Fruit fly (Drosophila melanogaster) whole organism, embryonic: ENCODE data around the gene CG32488.
A peak's percentile ranks its signal among the peaks of the same experiment; 100 is the strongest.

Source experiments
- Awh ChIP-seq: fragments of 200-800 bp; sonication (Bioruptor generic); IDR thresholded peaks from 2 replicates; pipeline ENCODE4, ENCODE4 v1.3.6; 2022; ENCODE audit warnings: missing biosample characterization, missing genetic modification characterization
- B-H1 ChIP-seq: fragments of 200-800 bp; sonication (Bioruptor generic); IDR thresholded peaks from 3 replicates; pipeline ENCODE4 v1.3.6; 2022; ENCODE audit warnings: missing biosample characterization, missing genetic modification characterization
- B-H2 ChIP-seq: fragments of 200-800 bp; sonication (Bioruptor generic); optimal IDR thresholded peaks from 2 replicates; lab custom pipeline; 2018; ENCODE audit warnings: missing biosample characterization, mild to moderate bottlenecking, missing genetic modification characterization
- CG11695 ChIP-seq: fragments of 200-800 bp; sonication (Bioruptor generic); IDR thresholded peaks from 3 replicates; pipeline ENCODE4 v1.3.6; 2022; ENCODE audit warnings: missing biosample characterization, missing genetic modification characterization
- CG12659 ChIP-seq: fragments of 200-800 bp; sonication (Bioruptor generic); optimal IDR thresholded peaks from 3 replicates; lab custom pipeline; 2017; ENCODE audit warnings: mild to moderate bottlenecking, missing biosample characterization, missing genetic modification reagents, missing genetic modification characterization
- CG13296 ChIP-seq: fragments of 200-800 bp; sonication (Bioruptor generic); optimal IDR thresholded peaks from 3 replicates; lab custom pipeline; 2018; ENCODE audit warnings: missing biosample characterization, mild to moderate bottlenecking, missing genetic modification characterization
- CG14441 ChIP-seq: fragments of 200-800 bp; sonication (Bioruptor generic); IDR thresholded peaks from 2 replicates; pipeline ENCODE4 v1.3.6; 2022; ENCODE audit warnings: missing biosample characterization, missing genetic modification characterization
- CG14667 ChIP-seq: fragments of 200-800 bp; sonication (Bioruptor generic); IDR thresholded peaks from 2 replicates; pipeline ENCODE4 v1.3.6; 2022; ENCODE audit warnings: missing biosample characterization, missing genetic modification characterization
- CG1647 ChIP-seq: fragments of 200-800 bp; sonication (Bioruptor generic); optimal IDR thresholded peaks from 3 replicates; lab custom pipeline; 2016; ENCODE audit warnings: missing biosample characterization, missing genetic modification characterization
- CG17359 ChIP-seq: fragments of 200-800 bp; sonication (Bioruptor generic); optimal IDR thresholded peaks from 3 replicates; lab custom pipeline; 2018; ENCODE audit warnings: missing biosample characterization, mild to moderate bottlenecking, missing genetic modification characterization, moderate library complexity
- CG1832 ChIP-seq: fragments of 200-800 bp; sonication (Bioruptor generic); optimal IDR thresholded peaks from 2 replicates; lab custom pipeline; 2017; ENCODE audit warnings: missing biosample characterization, mild to moderate bottlenecking, missing genetic modification characterization, inconsistent platforms
- CG18764 ChIP-seq: fragments of 200-800 bp; sonication (Bioruptor generic); optimal IDR thresholded peaks from 3 replicates; lab custom pipeline; 2016; ENCODE audit warnings: missing biosample characterization, missing genetic modification characterization
- CG2129 ChIP-seq: fragments of 200-800 bp; sonication (Bioruptor generic); IDR thresholded peaks from 2 replicates; pipeline ENCODE4 v1.3.6; 2022; ENCODE audit warnings: missing biosample characterization, missing genetic modification characterization; ENCODE audit not compliant: partially characterized antibody
- CG31365 ChIP-seq: fragments of 200-800 bp; sonication (Bioruptor generic); optimal IDR thresholded peaks from 2 replicates; lab custom pipeline; 2018; ENCODE audit warnings: missing biosample characterization, mild to moderate bottlenecking, missing genetic modification characterization
- CG3995 ChIP-seq: fragments of 200-800 bp; sonication (Bioruptor generic); optimal IDR thresholded peaks from 3 replicates; lab custom pipeline; 2016; ENCODE audit warnings: missing biosample characterization, missing genetic modification characterization
- CG4617 ChIP-seq: fragments of 200-800 bp; sonication (Bioruptor generic); optimal IDR thresholded peaks from 3 replicates; lab custom pipeline; 2016; ENCODE audit warnings: missing biosample characterization, missing genetic modification characterization, borderline replicate concordance
- CG5953 ChIP-seq: fragments of 200-800 bp; sonication (Bioruptor generic); IDR thresholded peaks from 2 replicates; pipeline ENCODE4 v1.3.6; 2022; ENCODE audit warnings: missing biosample characterization, missing genetic modification characterization
- CG6689 ChIP-seq: fragments of 200-800 bp; sonication (Bioruptor generic); IDR thresholded peaks from 2 replicates; pipeline ENCODE4 v1.3.6; 2022; ENCODE audit warnings: missing biosample characterization, missing genetic modification characterization
- CG6791 ChIP-seq: fragments of 200-800 bp; sonication (Bioruptor generic); IDR thresholded peaks from 3 replicates; pipeline ENCODE4 v1.3.6; 2022; ENCODE audit warnings: missing biosample characterization, missing genetic modification characterization; ENCODE audit not compliant: partially characterized antibody
- CG6813 ChIP-seq: fragments of 200-800 bp; sonication (Bioruptor generic); optimal IDR thresholded peaks from 2 replicates; lab custom pipeline; 2017; ENCODE audit warnings: missing biosample characterization, missing genetic modification characterization, mild to moderate bottlenecking, moderate library complexity, missing genetic modification reagents
- CG7786 ChIP-seq: fragments of 200-800 bp; sonication (Bioruptor generic); optimal IDR thresholded peaks from 2 replicates; lab custom pipeline; 2016; ENCODE audit warnings: missing biosample characterization, missing genetic modification characterization
- CG8359 ChIP-seq: fragments of 200-800 bp; sonication (Bioruptor generic); optimal IDR thresholded peaks from 2 replicates; lab custom pipeline; 2017; ENCODE audit warnings: missing biosample characterization, mild to moderate bottlenecking, missing genetic modification characterization, borderline replicate concordance
- Dfd ChIP-seq, 2 experiments: fragments of >200 bp; optimal IDR thresholded peaks; 2 replicates each; lab custom pipeline; 2017; ENCODE audit warnings: missing biosample characterization in 2 of 2, missing genetic modification characterization in 2 of 2
- Fer1 ChIP-seq: fragments of 200-800 bp; sonication (Bioruptor generic); optimal IDR thresholded peaks from 2 replicates; lab custom pipeline; 2017; ENCODE audit warnings: missing biosample characterization, mild to moderate bottlenecking, missing genetic modification characterization
- Gsc ChIP-seq: fragments of 200-800 bp; sonication (Bioruptor generic); IDR thresholded peaks from 2 replicates; pipeline ENCODE4 v1.3.6; 2022; ENCODE audit warnings: missing biosample characterization, missing genetic modification characterization
- HLH3B ChIP-seq: fragments of 200-800 bp; sonication (Bioruptor generic); IDR thresholded peaks from 2 replicates; pipeline ENCODE4 v1.3.6; 2022; ENCODE audit warnings: missing biosample characterization, missing genetic modification characterization
- Hr51 ChIP-seq, 2 experiments: fragments of 200-800 bp; sonication (Bioruptor generic); optimal IDR thresholded peaks; 2 replicates in 1 of 2; 3 replicates in 1 of 2; lab custom pipeline; 2016 to 2018; ENCODE audit warnings: missing biosample characterization in 2 of 2, missing genetic modification characterization in 2 of 2, mild to moderate bottlenecking in 1 of 2, moderate library complexity in 1 of 2
- NK7.1 ChIP-seq: fragments of 200-800 bp; sonication (Bioruptor generic); optimal IDR thresholded peaks from 3 replicates; lab custom pipeline; 2016; ENCODE audit warnings: missing biosample characterization, missing genetic modification characterization
- Nf-YC ChIP-seq: fragments of 200-800 bp; optimal IDR thresholded peaks from 3 replicates; lab custom pipeline; 2019; ENCODE audit warnings: missing biosample characterization, mild to moderate bottlenecking, missing genetic modification characterization, moderate library complexity
- Sin3A ChIP-seq: fragments of >200 bp; optimal IDR thresholded peaks from 2 replicates; lab custom pipeline; 2018
- Xbp1 ChIP-seq: fragments of 200-800 bp; sonication (Bioruptor generic); optimal IDR thresholded peaks from 3 replicates; lab custom pipeline; 2016; ENCODE audit warnings: missing biosample characterization, mild to moderate bottlenecking, missing genetic modification characterization
- cad ChIP-seq: fragments of >200 bp; optimal IDR thresholded peaks from 2 replicates; lab custom pipeline; 2017; ENCODE audit warnings: missing biosample characterization, missing genetic modification characterization
- chinmo ChIP-seq: fragments of 200-800 bp; sonication (Bioruptor generic); IDR thresholded peaks from 4 replicates; pipeline ENCODE4 v1.3.6; 2022; ENCODE audit warnings: missing biosample characterization, missing genetic modification characterization; ENCODE audit not compliant: partially characterized antibody
- dpn ChIP-seq, 2 experiments: fragments of 200-800 bp; sonication (Bioruptor generic); optimal IDR thresholded peaks; 3 replicates each; lab custom pipeline; 2016; ENCODE audit warnings: missing biosample characterization in 2 of 2, missing genetic modification characterization in 2 of 2
- eyg ChIP-seq: fragments of 200-800 bp; sonication (Bioruptor generic); optimal IDR thresholded peaks from 3 replicates; lab custom pipeline; 2016; ENCODE audit warnings: missing biosample characterization, missing genetic modification characterization
- ftz-f1 ChIP-seq: fragments of 200-800 bp; sonication (Bioruptor generic); optimal IDR thresholded peaks from 2 replicates; lab custom pipeline; 2016; ENCODE audit warnings: missing biosample characterization, missing genetic modification characterization
- inv ChIP-seq: fragments of 200-800 bp; sonication (Bioruptor generic); IDR thresholded peaks from 2 replicates; pipeline ENCODE4 v1.3.6; 2022; ENCODE audit warnings: missing biosample characterization, missing genetic modification characterization; ENCODE audit not compliant: partially characterized antibody
- kni ChIP-seq: fragments of 200-800 bp; sonication (Bioruptor generic); optimal IDR thresholded peaks from 3 replicates; lab custom pipeline; 2017; ENCODE audit warnings: mild to moderate bottlenecking, missing biosample characterization, missing genetic modification reagents, missing genetic modification characterization
- lilli ChIP-seq: fragments of 200-800 bp; sonication (Bioruptor generic); optimal IDR thresholded peaks from 3 replicates; lab custom pipeline; 2016; ENCODE audit warnings: missing biosample characterization, missing genetic modification characterization
- pan ChIP-seq, 4 experiments: fragments of >200 bp in 3 of 4; fragments of 200-800 bp in 1 of 4; sonication (Bioruptor generic) in 1 of 4; optimal IDR thresholded peaks in 3 of 4; IDR thresholded peaks in 1 of 4; 2 replicates each; pipeline versions ENCODE4 v1.3.6 to Lab custom; 2017 to 2022; ENCODE audit warnings: missing biosample characterization in 2 of 4, missing genetic modification characterization in 2 of 4, mixed read lengths in 1 of 4
- pfk ChIP-seq: fragments of 200-800 bp; sonication (Bioruptor generic); optimal IDR thresholded peaks from 2 replicates; lab custom pipeline; 2018; ENCODE audit warnings: missing biosample characterization, mild to moderate bottlenecking, missing genetic modification characterization, moderate library complexity
- pnt ChIP-seq: fragments of 200-800 bp; sonication (Bioruptor generic); optimal IDR thresholded peaks from 3 replicates; lab custom pipeline; 2016; ENCODE audit warnings: missing biosample characterization, missing genetic modification characterization
- pzg ChIP-seq: fragments of 200-800 bp; sonication (Bioruptor generic); optimal IDR thresholded peaks from 3 replicates; lab custom pipeline; 2018; ENCODE audit warnings: missing biosample characterization, mild to moderate bottlenecking, missing genetic modification characterization, moderate library complexity
- rib ChIP-seq: fragments of 200-800 bp; sonication (Bioruptor generic); IDR thresholded peaks from 2 replicates; pipeline ENCODE4 v1.3.6; 2022; ENCODE audit warnings: missing biosample characterization, missing genetic modification characterization
- row ChIP-seq: fragments of 200-800 bp; sonication (Bioruptor generic); IDR thresholded peaks from 3 replicates; pipeline ENCODE4 v1.3.6; 2022; ENCODE audit warnings: missing biosample characterization, missing genetic modification characterization
- z ChIP-seq: fragments of 200-800 bp; sonication (Bioruptor generic); IDR thresholded peaks from 3 replicates; pipeline ENCODE4 v1.3.6; 2022; ENCODE audit warnings: missing biosample characterization, missing genetic modification characterization

Gene CG32488

DNA sequence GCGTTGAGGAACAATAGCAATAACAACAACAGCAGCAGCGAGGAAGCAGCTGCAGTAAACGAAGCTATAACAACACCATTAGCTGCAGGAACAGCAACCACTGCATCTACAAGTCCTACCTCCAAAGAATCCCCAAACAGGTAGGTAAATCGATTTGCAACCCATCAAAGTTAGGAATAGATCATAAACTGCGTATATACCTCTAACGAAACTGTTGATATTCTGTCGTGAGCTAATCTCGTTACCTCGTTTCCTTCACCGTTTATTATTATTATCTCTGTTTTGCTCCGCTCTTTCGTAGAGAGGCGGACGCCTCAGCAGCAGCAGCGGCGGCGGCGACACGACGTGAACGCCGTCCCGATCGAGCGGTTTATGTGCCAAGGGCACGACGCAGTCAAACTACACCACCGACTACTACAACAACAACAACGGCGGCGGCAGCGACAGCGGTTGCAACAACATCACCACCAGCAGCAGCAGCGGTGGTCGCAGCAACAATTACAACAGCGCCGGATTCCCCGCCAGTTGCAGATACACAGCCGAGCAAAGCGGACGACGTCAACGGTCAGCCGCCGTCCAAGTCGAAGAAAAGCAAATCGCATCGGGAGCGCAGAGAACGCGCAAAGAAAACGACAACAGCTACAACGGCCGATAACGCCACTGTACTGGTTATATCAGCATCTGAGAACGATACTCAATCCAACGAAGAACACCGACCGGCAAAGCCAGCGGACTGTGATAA is 22.1 kb upstream of the CG32488 start (continued):
- no peak for TF ChIP-seq CG17359
- no peak for TF ChIP-seq dpn (GFP tag; optimal IDR thresholded peaks at IDR 0.05; lab: Kevin White, UChicago)
- no peak for TF ChIP-seq CG14441 (GFP tag; lab: Robert Waterston, UW)
- no peak for TF ChIP-seq CG4617 (GFP tag; lab: Kevin White, UChicago)

DNA sequence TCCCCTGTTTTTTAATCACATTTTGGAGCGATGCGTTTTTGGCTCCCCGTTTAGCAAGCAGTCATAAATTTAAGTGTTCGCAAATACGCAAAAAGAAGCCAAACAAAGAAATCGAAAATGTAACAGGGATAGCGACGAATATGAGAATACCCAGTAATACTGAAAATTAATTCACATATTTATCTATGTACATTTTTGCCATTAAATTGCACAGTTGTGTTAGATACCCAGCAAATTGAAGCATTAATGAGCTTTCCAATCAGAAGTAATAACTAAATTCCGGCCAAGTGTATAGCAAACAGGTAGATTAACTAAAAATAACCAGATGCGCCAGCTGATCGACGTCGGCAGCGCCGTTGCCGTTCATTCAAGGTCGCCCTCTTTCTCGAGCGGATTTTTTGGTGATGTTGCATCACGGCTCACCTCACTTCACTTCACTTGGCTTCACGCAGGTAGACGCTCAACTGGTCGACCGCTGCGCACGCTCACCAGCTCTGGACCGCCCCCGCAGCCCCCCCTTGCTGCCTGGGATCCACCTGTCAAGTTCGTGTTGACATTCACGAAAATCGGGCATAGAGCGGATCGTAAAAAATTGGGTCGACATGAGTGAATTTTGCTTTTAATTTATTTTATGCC is 21.2 kb upstream of the CG32488 start:
- TF ChIP-seq B-H1 (GFP tag; lab: Robert Waterston, UW) (no peak), NK7.1 (GFP tag; lab: Kevin White, UChicago) (no peak), CG8359 (GFP tag; lab: Kevin White, UChicago) (no peak), Dfd (GFP tag; optimal IDR thresholded peaks at IDR 0.05; lab: Kevin White, UChicago) (no peak), inv (GFP tag; lab: Robert Waterston, UW) (no peak), CG13296 (no peak), Xbp1 (no peak), ftz-f1 (GFP tag; lab: Kevin White, UChicago) (peak; percentile 76), Nf-YC (no peak), pan (optimal IDR thresholded peaks at IDR 0.05; lab: Kevin White, UChicago) (no peak), pan (GFP tag; optimal IDR thresholded peaks at IDR 0.05 in 1 of 2, IDR thresholded peaks at IDR 0.05 in 1 of 2) (no peak), CG18764 (GFP tag; lab: Kevin White, UChicago) (no peak), Fer1 (GFP tag; lab: Kevin White, UChicago) (no peak), CG2129 (GFP tag; lab: Robert Waterston, UW) (no peak), CG11695 (GFP tag; lab: Robert Waterston, UW) (0 out of 3 replicates have a peak, but pooled peaks have one; percentile 34), CG7786 (no peak), HLH3B (no peak), CG12659 (no peak), Hr51 (GFP tag; optimal IDR thresholded peaks at IDR 0.05; lab: Kevin White, UChicago) (peak in 1 of 2 experiments; percentile 20), kni (GFP tag; lab: Kevin White, UChicago) (peak; percentile 45), CG6689 (GFP tag; lab: Robert Waterston, UW) (no peak), row (GFP tag; lab: Robert Waterston, UW) (peak; percentile 29; the same call in 1 of the 3 replicates), Sin3A (no peak), chinmo (GFP tag; lab: Robert Waterston, UW) (peak; percentile 81; the same call in 3 of the 4 replicates), CG5953 (GFP tag; lab: Robert Waterston, UW) (no peak), CG14667 (no peak), CG6791 (no peak), CG6813 (GFP tag; lab: Kevin White, UChicago) (no peak), Awh (GFP tag; lab: Robert Waterston, UW) (no peak), CG31365 (tag; lab: Kevin White, UChicago) (no peak), cad (no peak), pzg (no peak), CG3995 (no peak), CG1832 (GFP tag; lab: Kevin White, UChicago) (no peak), pnt (GFP tag; lab: Kevin White, UChicago) (no peak), B-H2 (no peak), z (GFP tag; lab: Robert Waterston, UW) (no peak), eyg (GFP tag; lab: Kevin White, UChicago) (no peak), CG1647 (GFP tag; lab: Kevin White, UChicago) (no peak), rib (GFP tag; lab: Robert Waterston, UW) (0 out of 2 replicates have a peak, but pooled peaks have one; percentile 10), lilli (GFP tag; lab: Kevin White, UChicago) (no peak), pfk (no peak), Gsc (GFP tag; lab: Robert Waterston, UW) (no peak)
